Fruit fly (Drosophila melanogaster) whole organism, adult: ENCODE data around the gene hmw.

Experiments
- CG12768 ChIP-seq: fragments of 200-800 bp; sonication (Bioruptor generic); optimal IDR thresholded peaks from 2 replicates; lab custom pipeline; 2017; ENCODE audit warnings: missing biosample characterization, missing genetic modification characterization, mild to moderate bottlenecking, moderate library complexity, missing genetic modification reagents
- CG1620 ChIP-seq: fragments of 200-800 bp; sonication (Bioruptor generic); optimal IDR thresholded peaks from 2 replicates; lab custom pipeline; 2016; ENCODE audit warnings: missing biosample characterization, missing genetic modification characterization
- CG33017 ChIP-seq: fragments of 200-800 bp; sonication (Bioruptor generic); optimal IDR thresholded peaks from 2 replicates; lab custom pipeline; 2018; ENCODE audit warnings: missing biosample characterization, mild to moderate bottlenecking, missing genetic modification characterization, moderate library complexity
- CG5204 ChIP-seq: fragments of 200-800 bp; sonication (Bioruptor generic); optimal IDR thresholded peaks from 2 replicates; lab custom pipeline; 2016; ENCODE audit warnings: missing biosample characterization, missing genetic modification characterization
- CG7101 ChIP-seq: fragments of 200-800 bp; sonication (Bioruptor generic); optimal IDR thresholded peaks from 2 replicates; lab custom pipeline; 2018; ENCODE audit warnings: missing biosample characterization, mild to moderate bottlenecking, missing genetic modification characterization, moderate library complexity
- Clk ChIP-seq: fragments of 200-800 bp; sonication (Bioruptor generic); optimal IDR thresholded peaks from 2 replicates; lab custom pipeline; 2017; ENCODE audit warnings: missing biosample characterization, missing genetic modification characterization
- Hr96 ChIP-seq: fragments of 200-800 bp; sonication (Bioruptor generic); optimal IDR thresholded peaks from 2 replicates; lab custom pipeline; 2016; ENCODE audit warnings: missing biosample characterization, missing genetic modification characterization
- bab1 ChIP-seq: fragments of 200-800 bp; sonication (Bioruptor generic); optimal IDR thresholded peaks from 3 replicates; lab custom pipeline; 2019; ENCODE audit warnings: missing biosample characterization, mild to moderate bottlenecking, missing genetic modification characterization, moderate library complexity
- cic ChIP-seq: fragments of 200-800 bp; sonication (Bioruptor generic); optimal IDR thresholded peaks from 2 replicates; lab custom pipeline; 2017; ENCODE audit warnings: missing biosample characterization, mild to moderate bottlenecking, missing genetic modification characterization, moderate library complexity
- cnc ChIP-seq, 2 experiments: fragments of >200 bp; optimal IDR thresholded peaks; 2 replicates each; lab custom pipeline; 2017
- kay ChIP-seq: fragments of 200-800 bp; sonication (Bioruptor generic); peaks from one replicate; lab custom pipeline; 2016; ENCODE audit warnings: missing biosample characterization, missing genetic modification characterization, borderline replicate concordance
- pad ChIP-seq: fragments of 200-800 bp; sonication (Bioruptor generic); optimal IDR thresholded peaks from 3 replicates; lab custom pipeline; 2017; ENCODE audit warnings: missing biosample characterization, missing genetic modification characterization, mild to moderate bottlenecking, moderate library complexity, missing genetic modification reagents
- tj ChIP-seq: fragments of 200-800 bp; sonication (Bioruptor generic); optimal IDR thresholded peaks from 3 replicates; lab custom pipeline; 2017; ENCODE audit warnings: missing biosample characterization, mild to moderate bottlenecking, missing genetic modification characterization, moderate library complexity

dm6 chr3R:18397834-18398378 is 36.1 kb downstream of the hmw start:
- no peak for TF ChIP-seq CG5204
- TF ChIP-seq cnc (optimal IDR thresholded peaks at IDR 0.05; lab: Kevin White, UChicago) = no peak
- TF ChIP-seq Hr96 (GFP tag; lab: Kevin White, UChicago) = no peak
- TF ChIP-seq CG12768 = no peak
- peak; percentile 91 for TF ChIP-seq cic
- no peak for TF ChIP-seq CG33017 (tag; lab: Kevin White, UChicago)
- TF ChIP-seq pad (GFP tag; lab: Kevin White, UChicago) = peak; percentile 19
- no peak for TF ChIP-seq bab1 (GFP tag; lab: Kevin White, UChicago)
- TF ChIP-seq kay (GFP tag; lab: Kevin White, UChicago) = no peak
- no peak for TF ChIP-seq Clk (GFP tag; lab: Kevin White, UChicago)
- no peak for TF ChIP-seq CG7101 (tag; lab: Kevin White, UChicago)
- no peak for TF ChIP-seq CG1620 (GFP tag; lab: Kevin White, UChicago)
- peak; percentile 67 for TF ChIP-seq tj (GFP tag; lab: Kevin White, UChicago)
